Fruit fly (Drosophila melanogaster): ENCODE data around the gene CG6296.

DNA sequence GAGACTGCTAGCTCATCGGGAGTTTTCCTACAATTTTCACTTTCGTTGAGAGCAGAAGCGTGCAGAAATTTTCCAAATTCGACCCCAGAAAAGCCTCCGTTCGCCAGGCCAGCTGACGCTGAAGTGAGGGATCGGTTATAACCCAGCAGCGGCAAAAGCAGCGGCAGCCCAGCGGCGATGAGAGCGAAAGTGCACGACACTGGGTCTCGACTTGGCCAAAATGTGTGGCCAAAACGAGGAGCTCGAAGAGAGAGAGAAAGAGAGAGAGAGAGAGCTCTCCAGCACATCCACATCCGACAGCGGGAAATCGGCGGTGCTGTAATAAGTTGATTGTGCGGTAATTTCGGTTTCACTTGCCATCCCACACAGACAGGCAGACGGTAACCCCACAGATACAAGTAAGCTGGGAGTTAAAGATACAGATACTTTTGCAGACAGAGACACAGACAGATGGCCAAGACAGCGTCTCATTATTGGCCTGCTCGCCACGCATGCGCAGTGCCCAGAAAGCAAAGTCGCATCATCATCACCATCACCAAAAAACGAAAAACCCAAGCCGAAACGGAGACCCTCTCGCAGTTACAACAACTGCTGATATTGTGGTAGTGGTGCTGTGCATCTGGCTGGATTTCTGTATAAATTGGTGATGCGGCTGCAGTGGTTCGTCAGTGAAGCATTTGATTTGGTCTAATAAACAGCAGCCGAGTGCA lies 43.4 kb upstream of the CG6296 start, which contains the start of gene TwdlT:
- TF ChIP-seq CG11762 (GFP tag; optimal IDR thresholded peaks at IDR 0.05; ENCODE audit: insufficient read depth) (no peak), salr (GFP tag; optimal IDR thresholded peaks at IDR 0.05) (no peak)

Measured in whole organism, prepupa.